Worm (Caenorhabditis elegans) whole organism, late embryonic: ENCODE measurements around the gene acl-8.

Experiments
- ceh-30 ChIP-seq: fragments of 150-350 bp; optimal IDR thresholded peaks from 2 replicates; lab custom pipeline; 2014; ENCODE audit warnings: missing biosample characterization, missing genetic modification characterization
- ceh-48 ChIP-seq: sonication (generic microtip); optimal IDR thresholded peaks from 2 replicates; lab custom pipeline; 2016; ENCODE audit warnings: missing genetic modification characterization, inconsistent platforms, missing compliant biosample characterization
- ceh-9 ChIP-seq: sonication (generic microtip); optimal IDR thresholded peaks from 2 replicates; lab custom pipeline; 2016; ENCODE audit warnings: mild to moderate bottlenecking, missing genetic modification characterization, inconsistent platforms, missing compliant biosample characterization
- dmd-4 ChIP-seq: sonication (generic microtip); optimal IDR thresholded peaks from 2 replicates; lab custom pipeline; 2016; ENCODE audit warnings: borderline replicate concordance, missing genetic modification characterization, missing compliant biosample characterization
- dve-1 ChIP-seq: sonication (generic microtip); optimal IDR thresholded peaks from 2 replicates; lab custom pipeline; 2017; ENCODE audit warnings: antibody characterized with exemption, mild to moderate bottlenecking, missing genetic modification characterization, missing compliant biosample characterization
- ets-4 ChIP-seq: sonication (generic microtip); optimal IDR thresholded peaks from 2 replicates; lab custom pipeline; 2016; ENCODE audit warnings: missing genetic modification characterization, missing compliant biosample characterization
- fkh-10 ChIP-seq: fragments of 150-350 bp; optimal IDR thresholded peaks from 2 replicates; lab custom pipeline; 2014; ENCODE audit warnings: missing biosample characterization, missing genetic modification reagents, missing genetic modification characterization
- pag-3 ChIP-seq: sonication (generic microtip); optimal IDR thresholded peaks from 2 replicates; lab custom pipeline; 2016; ENCODE audit warnings: missing compliant biosample characterization, missing genetic modification characterization, borderline replicate concordance

ce11 chrV:6464238-6464637 is 13.6 kb downstream of the acl-8 start:
- TF ChIP-seq pag-3 (tag; lab: Kevin White, UChicago): no peak
- TF ChIP-seq ceh-30 (tag; lab: Kevin White, UChicago): no peak
- TF ChIP-seq ets-4 (tag; lab: Kevin White, UChicago): no peak
- TF ChIP-seq ceh-48 (tag; lab: Kevin White, UChicago): no peak
- TF ChIP-seq ceh-9 (tag; lab: Kevin White, UChicago): no peak
- TF ChIP-seq fkh-10 (GFP tag; lab: Kevin White, UChicago): no peak
- TF ChIP-seq dve-1 (tag; lab: Kevin White, UChicago): no peak
- TF ChIP-seq dmd-4 (tag; lab: Kevin White, UChicago): no peak
